Fruit fly (Drosophila melanogaster) whole organism, embryonic: ENCODE data around the gene IntS4.

Source experiments
- Ada2b ChIP-seq: fragments of 200-800 bp; sonication (Bioruptor generic); IDR thresholded peaks from 2 replicates; pipeline ENCODE4 v1.3.6; 2022; ENCODE audit warnings: missing biosample characterization, missing genetic modification characterization
- Blimp-1 ChIP-seq: fragments of 200-800 bp; sonication (Bioruptor generic); optimal IDR thresholded peaks from 3 replicates; lab custom pipeline; 2018; ENCODE audit warnings: missing biosample characterization, missing genetic modification characterization, mild to moderate bottlenecking, moderate library complexity, missing genetic modification reagents
- C15 ChIP-seq: fragments of 200-800 bp; sonication (Bioruptor generic); IDR thresholded peaks from 3 replicates; pipeline ENCODE4 v1.3.6; 2022; ENCODE audit warnings: missing biosample characterization, missing genetic modification characterization
- CG11456 ChIP-seq: fragments of 200-800 bp; sonication (Bioruptor generic); IDR thresholded peaks from 3 replicates; pipeline ENCODE4 v1.3.6; 2022; ENCODE audit warnings: missing biosample characterization, missing genetic modification characterization
- CG12942 ChIP-seq: fragments of 200-800 bp; sonication (Bioruptor generic); optimal IDR thresholded peaks from 3 replicates; lab custom pipeline; 2016; ENCODE audit warnings: missing biosample characterization, missing genetic modification characterization
- CG13287 ChIP-seq: fragments of 200-800 bp; sonication (Bioruptor generic); IDR thresholded peaks from 2 replicates; pipeline ENCODE4 v1.3.6; 2022; ENCODE audit warnings: missing biosample characterization, missing genetic modification characterization; ENCODE audit not compliant: partially characterized antibody
- CG15011 ChIP-seq: fragments of 200-800 bp; sonication (Bioruptor generic); optimal IDR thresholded peaks from 3 replicates; lab custom pipeline; 2018; ENCODE audit warnings: missing biosample characterization, mild to moderate bottlenecking, missing genetic modification characterization
- CG17328 ChIP-seq: fragments of 200-800 bp; sonication (Bioruptor generic); IDR thresholded peaks from 2 replicates; pipeline ENCODE4 v1.3.6; 2022; ENCODE audit warnings: missing biosample characterization, missing genetic modification characterization
- CG18764 ChIP-seq: fragments of 200-800 bp; sonication (Bioruptor generic); optimal IDR thresholded peaks from 3 replicates; lab custom pipeline; 2016; ENCODE audit warnings: missing biosample characterization, missing genetic modification characterization
- CG3281 ChIP-seq: fragments of 200-800 bp; sonication (Bioruptor generic); optimal IDR thresholded peaks from 3 replicates; lab custom pipeline; 2017; ENCODE audit warnings: missing biosample characterization, mild to moderate bottlenecking, missing genetic modification characterization
- CG34224 ChIP-seq: fragments of 200-800 bp; sonication (Bioruptor generic); IDR thresholded peaks from 3 replicates; pipeline ENCODE4 v1.3.6; 2022; ENCODE audit warnings: missing biosample characterization, missing genetic modification characterization; ENCODE audit not compliant: partially characterized antibody
- CG34422 ChIP-seq: fragments of 200-800 bp; sonication (Bioruptor generic); IDR thresholded peaks from 3 replicates; pipeline ENCODE4 v1.3.6; 2022; ENCODE audit warnings: missing biosample characterization, missing genetic modification characterization
- CG4282 ChIP-seq: fragments of 200-800 bp; sonication (Bioruptor generic); optimal IDR thresholded peaks from 2 replicates; lab custom pipeline; 2016; ENCODE audit warnings: missing biosample characterization, missing genetic modification characterization
- CG7928 ChIP-seq: fragments of 200-800 bp; sonication (Bioruptor generic); optimal IDR thresholded peaks from 2 replicates; lab custom pipeline; 2017; ENCODE audit warnings: missing biosample characterization, mild to moderate bottlenecking, missing genetic modification characterization
- CG9932 ChIP-seq: fragments of 200-800 bp; sonication (Bioruptor generic); IDR thresholded peaks from 2 replicates; pipeline ENCODE4 v1.3.6; 2022; ENCODE audit warnings: missing biosample characterization, missing genetic modification characterization
- CoRest ChIP-seq: fragments of 200-800 bp; sonication (Bioruptor generic); optimal IDR thresholded peaks from 3 replicates; lab custom pipeline; 2018; ENCODE audit warnings: missing biosample characterization, mild to moderate bottlenecking, missing genetic modification characterization, moderate library complexity
- Dip3 ChIP-seq: fragments of 200-800 bp; sonication (Bioruptor generic); optimal IDR thresholded peaks from 3 replicates; lab custom pipeline; 2016; ENCODE audit warnings: missing biosample characterization, missing genetic modification characterization
- Ets97D ChIP-seq: fragments of 200-800 bp; sonication (Bioruptor generic); optimal IDR thresholded peaks from 3 replicates; lab custom pipeline; 2016; ENCODE audit warnings: missing biosample characterization, missing genetic modification characterization
- HHEX ChIP-seq: fragments of 200-800 bp; sonication (Bioruptor generic); optimal IDR thresholded peaks from 3 replicates; lab custom pipeline; 2017; ENCODE audit warnings: missing biosample characterization, mild to moderate bottlenecking, missing genetic modification characterization, missing genetic modification reagents
- Hmr ChIP-seq: fragments of 200-800 bp; sonication (Bioruptor generic); optimal IDR thresholded peaks from 3 replicates; lab custom pipeline; 2017; ENCODE audit warnings: mild to moderate bottlenecking, missing biosample characterization, missing genetic modification reagents, missing genetic modification characterization
- Hsf ChIP-seq: fragments of 200-800 bp; sonication (Bioruptor generic); optimal IDR thresholded peaks from 3 replicates; lab custom pipeline; 2016; ENCODE audit warnings: missing biosample characterization, missing genetic modification characterization
- Jarid2 ChIP-seq: fragments of 200-800 bp; sonication (Bioruptor generic); optimal IDR thresholded peaks from 3 replicates; lab custom pipeline; 2017; ENCODE audit warnings: mild to moderate bottlenecking, missing biosample characterization, missing genetic modification reagents, missing genetic modification characterization
- Max ChIP-seq: fragments of 200-800 bp; sonication (Bioruptor generic); optimal IDR thresholded peaks from 2 replicates; lab custom pipeline; 2016; ENCODE audit warnings: missing biosample characterization, mild to moderate bottlenecking, missing genetic modification characterization
- NFAT ChIP-seq: fragments of 200-800 bp; sonication (Bioruptor generic); IDR thresholded peaks from 2 replicates; pipeline ENCODE4 v1.3.6; 2022; ENCODE audit warnings: missing biosample characterization, missing genetic modification characterization
- Poxn ChIP-seq: fragments of 200-800 bp; sonication (Bioruptor generic); IDR thresholded peaks from 2 replicates; pipeline ENCODE4 v1.3.6; 2022; ENCODE audit warnings: missing biosample characterization, missing genetic modification characterization
- Rfx ChIP-seq: fragments of 200-800 bp; sonication (Bioruptor generic); IDR thresholded peaks from 2 replicates; pipeline ENCODE4 v1.3.6; 2022; ENCODE audit warnings: missing biosample characterization, missing genetic modification characterization
- Side ChIP-seq: fragments of 200-800 bp; sonication (Bioruptor generic); optimal IDR thresholded peaks from 2 replicates; lab custom pipeline; 2016; ENCODE audit warnings: missing biosample characterization, missing genetic modification characterization
- Trl ChIP-seq, 3 experiments: fragments of >200 bp in 2 of 3; fragments of 200-800 bp in 1 of 3; sonication (Bioruptor generic) in 1 of 3; optimal IDR thresholded peaks; 2 replicates in 1 of 3; 3 replicates in 2 of 3; lab custom pipeline; 2016 to 2017; ENCODE audit warnings: missing biosample characterization in 1 of 3, missing genetic modification characterization in 1 of 3
- Xbp1 ChIP-seq: fragments of 200-800 bp; sonication (Bioruptor generic); optimal IDR thresholded peaks from 3 replicates; lab custom pipeline; 2016; ENCODE audit warnings: missing biosample characterization, mild to moderate bottlenecking, missing genetic modification characterization
- YL-1 ChIP-seq: fragments of 200-800 bp; sonication (Bioruptor generic); optimal IDR thresholded peaks from 3 replicates; lab custom pipeline; 2017; ENCODE audit warnings: missing biosample characterization, mild to moderate bottlenecking, missing genetic modification characterization
- ac ChIP-seq: fragments of 200-800 bp; sonication (Bioruptor generic); optimal IDR thresholded peaks from 3 replicates; lab custom pipeline; 2017; ENCODE audit warnings: missing biosample characterization, mild to moderate bottlenecking, missing genetic modification characterization
- ara ChIP-seq: fragments of 200-800 bp; sonication (Bioruptor generic); IDR thresholded peaks from 2 replicates; pipeline ENCODE4 v1.3.6; 2022; ENCODE audit warnings: missing biosample characterization, missing genetic modification characterization
- bigmax ChIP-seq: fragments of 200-800 bp; sonication (Bioruptor generic); optimal IDR thresholded peaks from 2 replicates; lab custom pipeline; 2018; ENCODE audit warnings: missing biosample characterization, mild to moderate bottlenecking, missing genetic modification characterization
- cg ChIP-seq: fragments of 200-800 bp; sonication (Bioruptor generic); optimal IDR thresholded peaks from 3 replicates; lab custom pipeline; 2019; ENCODE audit warnings: missing biosample characterization, mild to moderate bottlenecking, missing genetic modification characterization, moderate library complexity
- chif ChIP-seq, 2 experiments: fragments of 200-800 bp; sonication (Bioruptor generic); optimal IDR thresholded peaks; 3 replicates each; lab custom pipeline; 2016; ENCODE audit warnings: missing biosample characterization in 2 of 2, missing genetic modification characterization in 2 of 2
- ci ChIP-seq: fragments of 200-800 bp; sonication (Bioruptor generic); IDR thresholded peaks from 3 replicates; pipeline ENCODE4 v1.3.6; 2022; ENCODE audit warnings: missing biosample characterization, missing genetic modification characterization
- ems ChIP-seq: fragments of 200-800 bp; sonication (Bioruptor generic); optimal IDR thresholded peaks from 3 replicates; lab custom pipeline; 2016; ENCODE audit warnings: missing biosample characterization, missing genetic modification characterization
- exex ChIP-seq: fragments of 200-800 bp; sonication (Bioruptor generic); optimal IDR thresholded peaks from 4 replicates; lab custom pipeline; 2018; ENCODE audit warnings: missing biosample characterization, mild to moderate bottlenecking, missing genetic modification characterization, moderate library complexity
- gfzf ChIP-seq: fragments of 200-800 bp; sonication (Bioruptor generic); optimal IDR thresholded peaks from 2 replicates; lab custom pipeline; 2016; ENCODE audit warnings: missing biosample characterization, mild to moderate bottlenecking, missing genetic modification characterization, moderate library complexity
- grau ChIP-seq: fragments of 200-800 bp; optimal IDR thresholded peaks from 3 replicates; lab custom pipeline; 2019; ENCODE audit warnings: missing biosample characterization, mild to moderate bottlenecking, missing genetic modification characterization, moderate library complexity
- ham ChIP-seq: fragments of 200-800 bp; sonication (Bioruptor generic); IDR thresholded peaks from 2 replicates; pipeline ENCODE4 v1.3.6; 2022; ENCODE audit warnings: missing biosample characterization, missing genetic modification characterization
- hkb ChIP-seq, 2 experiments: fragments of 200-800 bp in 1 of 2; fragments of >200 bp in 1 of 2; sonication (Bioruptor generic) in 1 of 2; IDR thresholded peaks in 1 of 2; optimal IDR thresholded peaks in 1 of 2; 2 replicates each; pipeline versions ENCODE4 v1.3.6 to Lab custom; 2017 to 2022; ENCODE audit warnings: missing biosample characterization in 1 of 2, missing genetic modification characterization in 1 of 2
- ind ChIP-seq: fragments of 200-800 bp; sonication (Bioruptor generic); optimal IDR thresholded peaks from 3 replicates; lab custom pipeline; 2016; ENCODE audit warnings: missing biosample characterization, missing genetic modification characterization
- insv ChIP-seq, 2 experiments: fragments of 200-800 bp; sonication (Bioruptor generic); optimal IDR thresholded peaks; 3 replicates each; lab custom pipeline; 2016 to 2018; ENCODE audit warnings: missing biosample characterization in 2 of 2, missing genetic modification characterization in 2 of 2
- jing ChIP-seq: fragments of 200-800 bp; sonication (Bioruptor generic); optimal IDR thresholded peaks from 2 replicates; lab custom pipeline; 2018; ENCODE audit warnings: missing biosample characterization, mild to moderate bottlenecking, missing genetic modification characterization
- org-1 ChIP-seq: fragments of 200-800 bp; sonication (Bioruptor generic); optimal IDR thresholded peaks from 2 replicates; lab custom pipeline; 2017; ENCODE audit warnings: missing biosample characterization, missing genetic modification characterization
- pros ChIP-seq: fragments of 200-800 bp; sonication (Bioruptor generic); optimal IDR thresholded peaks from 3 replicates; lab custom pipeline; 2019; ENCODE audit warnings: missing biosample characterization, mild to moderate bottlenecking, missing genetic modification characterization, moderate library complexity
- toy ChIP-seq: fragments of 200-800 bp; sonication (Bioruptor generic); IDR thresholded peaks from 2 replicates; pipeline ENCODE4 v1.3.6; 2022; ENCODE audit warnings: missing biosample characterization, missing genetic modification characterization

The IntS4 gene

dm6 chrX:8569038-8569437 is 10.5 kb upstream of the IntS4 start (continued):
- TF ChIP-seq Side (GFP tag; lab: Kevin White, UChicago) (no peak), Hsf (GFP tag; lab: Kevin White, UChicago) (no peak), CG12942 (GFP tag; lab: Kevin White, UChicago) (no peak), CG15011 (GFP tag; lab: Kevin White, UChicago) (no peak), Hmr (no peak), org-1 (GFP tag; lab: Kevin White, UChicago) (no peak), Rfx (GFP tag; lab: Robert Waterston, UW) (peak; percentile 19; the same call in 1 of the 2 replicates), CoRest (no peak), cg (GFP tag; lab: Kevin White, UChicago) (peak; percentile 62), Dip3 (GFP tag; lab: Kevin White, UChicago) (no peak), YL-1 (GFP tag; lab: Kevin White, UChicago) (no peak), hkb (optimal IDR thresholded peaks at IDR 0.05; lab: Kevin White, UChicago) (no peak), hkb (GFP tag; IDR thresholded peaks at IDR 0.05; lab: Robert Waterston, UW) (no peak), CG4282 (GFP tag; lab: Kevin White, UChicago) (no peak), CG7928 (GFP tag; lab: Kevin White, UChicago) (no peak), Blimp-1 (GFP tag; lab: Kevin White, UChicago) (peak; percentile 11), exex (tag; lab: Kevin White, UChicago) (peak; percentile 1), ci (GFP tag; lab: Robert Waterston, UW) (no peak), NFAT (GFP tag; lab: Robert Waterston, UW) (0 out of 2 replicates have a peak, but pooled peaks have one; percentile 14), Max (no peak), CG17328 (GFP tag; lab: Robert Waterston, UW) (no peak), bigmax (GFP tag; lab: Kevin White, UChicago) (no peak), Ets97D (GFP tag; lab: Kevin White, UChicago) (no peak), CG3281 (GFP tag; lab: Kevin White, UChicago) (no peak), Poxn (GFP tag; lab: Robert Waterston, UW) (no peak), ind (GFP tag; lab: Kevin White, UChicago) (no peak), CG13287 (GFP tag; lab: Robert Waterston, UW) (no peak), ems (GFP tag; lab: Kevin White, UChicago) (no peak), ara (GFP tag; lab: Robert Waterston, UW) (no peak), Ada2b (GFP tag; lab: Robert Waterston, UW) (no peak), pros (peak; percentile 12), jing (GFP tag; lab: Kevin White, UChicago) (no peak), Trl (optimal IDR thresholded peaks at IDR 0.05; lab: Kevin White, UChicago) (peak in 1 of 2 experiments; percentile 12), Trl (GFP tag; optimal IDR thresholded peaks at IDR 0.05; lab: Kevin White, UChicago) (no peak), insv (GFP tag; optimal IDR thresholded peaks at IDR 0.05; lab: Kevin White, UChicago) (no peak)

- TF ChIP-seq chif (GFP tag; optimal IDR thresholded peaks at IDR 0.05; lab: Kevin White, UChicago) (peak; percentile 35 to 38), grau (tag; lab: Kevin White, UChicago) (no peak), toy (GFP tag; lab: Robert Waterston, UW) (no peak), CG18764 (GFP tag; lab: Kevin White, UChicago) (peak; percentile 11), CG9932 (GFP tag; lab: Robert Waterston, UW) (peak; percentile 46), CG34224 (no peak; the same call in 2 of the 3 replicates), CG34422 (GFP tag; lab: Robert Waterston, UW) (peak; percentile 66; the same call in 1 of the 3 replicates), gfzf (GFP tag; lab: Kevin White, UChicago) (no peak), Jarid2 (GFP tag; lab: Kevin White, UChicago) (no peak), C15 (GFP tag; lab: Robert Waterston, UW) (no peak), CG13287 (GFP tag; lab: Robert Waterston, UW) (peak; percentile 45), Xbp1 (GFP tag; lab: Kevin White, UChicago) (peak; percentile 21), HHEX (peak; percentile 25), CG11456 (GFP tag; lab: Robert Waterston, UW) (no peak), ac (GFP tag; lab: Kevin White, UChicago) (no peak), ham (GFP tag; lab: Robert Waterston, UW) (no peak)
Observed at dm6 chrX:8561404-8562397, 3.1 kb upstream of the IntS4 start.
